Worm (Caenorhabditis elegans) whole organism, L1 larva: ENCODE data around the gene ZK355.2.
A peak's percentile ranks its signal among the peaks of the same experiment; 100 is the strongest.

Experiments
- C04F5.9 ChIP-seq: sonication (generic microtip); optimal IDR thresholded peaks from 2 replicates; lab custom pipeline; 2016; ENCODE audit warnings: missing genetic modification characterization, missing compliant biosample characterization
- C16A3.4 ChIP-seq: fragments of 150-350 bp; optimal IDR thresholded peaks from 2 replicates; lab custom pipeline; 2014; ENCODE audit warnings: missing biosample characterization, missing genetic modification characterization
- F16B12.6 ChIP-seq: fragments of 150-350 bp; optimal IDR thresholded peaks from 2 replicates; lab custom pipeline; 2014; ENCODE audit warnings: missing biosample characterization, missing genetic modification characterization
- aha-1 ChIP-seq: fragments of 150-350 bp; optimal IDR thresholded peaks from 2 replicates; lab custom pipeline; 2014; ENCODE audit warnings: missing biosample characterization, missing genetic modification characterization
- alr-1 ChIP-seq: fragments of 200-800 bp; sonication (Bioruptor generic); optimal IDR thresholded peaks from 2 replicates; lab custom pipeline; 2018; ENCODE audit warnings: borderline replicate concordance, mild to moderate bottlenecking, missing genetic modification characterization, missing compliant biosample characterization
- aly-2 ChIP-seq: fragments of 150-350 bp; optimal IDR thresholded peaks from 2 replicates; lab custom pipeline; 2014; ENCODE audit warnings: missing biosample characterization, missing genetic modification characterization
- ama-1 ChIP-seq: fragments of 150-350 bp; optimal IDR thresholded peaks from 2 replicates; lab custom pipeline; 2014
- blmp-1 ChIP-seq: fragments of 150-350 bp; optimal IDR thresholded peaks from 2 replicates; lab custom pipeline; 2014; ENCODE audit warnings: missing biosample characterization, missing genetic modification characterization
- ceh-63 ChIP-seq: fragments of 200-800 bp; sonication (Bioruptor generic); optimal IDR thresholded peaks from 2 replicates; lab custom pipeline; 2018; ENCODE audit warnings: mild to moderate bottlenecking, missing genetic modification characterization, missing compliant biosample characterization
- ceh-8 ChIP-seq: fragments of 200-800 bp; sonication (Bioruptor generic); optimal IDR thresholded peaks from 2 replicates; lab custom pipeline; 2018; ENCODE audit warnings: mild to moderate bottlenecking, missing genetic modification characterization, moderate library complexity, missing compliant biosample characterization
- ceh-88 ChIP-seq: fragments of 200-800 bp; sonication (Bioruptor generic); IDR thresholded peaks from 2 replicates; pipeline ENCODE4 v1.3.6; 2022; ENCODE audit warnings: missing genetic modification characterization, missing compliant biosample characterization
- ceh-90 ChIP-seq: sonication (generic microtip); optimal IDR thresholded peaks from 2 replicates; lab custom pipeline; 2016; ENCODE audit warnings: missing genetic modification characterization, missing compliant biosample characterization
- dpl-1 ChIP-seq, 3 experiments: fragments of 150-350 bp in 2 of 3; sonication (generic microtip) in 1 of 3; optimal IDR thresholded peaks; 2 replicates each; lab custom pipeline; 2014 to 2017; ENCODE audit warnings: missing biosample characterization in 3 of 3, missing genetic modification characterization in 3 of 3, missing genetic modification reagents in 3 of 3
- dsc-1 ChIP-seq: sonication (generic microtip); optimal IDR thresholded peaks from 2 replicates; lab custom pipeline; 2016; ENCODE audit warnings: mild to moderate bottlenecking, missing genetic modification characterization, missing compliant biosample characterization
- egl-13 ChIP-seq: sonication (generic microtip); optimal IDR thresholded peaks from 2 replicates; lab custom pipeline; 2016; ENCODE audit warnings: missing genotype, missing genetic modification reagents, missing genetic modification characterization, missing compliant biosample characterization
- elt-2 ChIP-seq: sonication (generic microtip); optimal IDR thresholded peaks from 2 replicates; lab custom pipeline; 2016; ENCODE audit warnings: missing genetic modification characterization, mild to moderate bottlenecking, inconsistent platforms, missing compliant biosample characterization, missing genetic modification reagents
- elt-3 ChIP-seq, 6 experiments: fragments of 150-350 bp in 1 of 6; sonication (generic microtip); optimal IDR thresholded peaks; 2 replicates each; lab custom pipeline; 2017 to 2018; ENCODE audit warnings: missing biosample characterization in 6 of 6, missing genetic modification characterization in 6 of 6, inconsistent platforms in 1 of 6
- ets-5 ChIP-seq: fragments of 200-800 bp; sonication (Bioruptor generic); IDR thresholded peaks from 2 replicates; pipeline ENCODE4 v1.3.6; 2022; ENCODE audit warnings: missing genetic modification characterization, missing compliant biosample characterization
- fkh-4 ChIP-seq: sonication (generic microtip); optimal IDR thresholded peaks from 2 replicates; lab custom pipeline; 2016; ENCODE audit warnings: missing compliant biosample characterization, missing genetic modification characterization, borderline replicate concordance
- fos-1 ChIP-seq: fragments of 150-350 bp; optimal IDR thresholded peaks from 2 replicates; lab custom pipeline; 2014; ENCODE audit warnings: missing biosample characterization, missing genetic modification characterization
- grh-1 ChIP-seq: fragments of 200-800 bp; sonication (Bioruptor generic); IDR thresholded peaks from 2 replicates; pipeline ENCODE4 v1.3.6; 2022; ENCODE audit warnings: missing genetic modification reagents, missing genetic modification characterization, missing compliant biosample characterization
- hlh-17 ChIP-seq: fragments of 200-800 bp; sonication (Bioruptor generic); optimal IDR thresholded peaks from 2 replicates; lab custom pipeline; 2018; ENCODE audit warnings: missing genetic modification characterization, mild to moderate bottlenecking, missing compliant biosample characterization, moderate library complexity, borderline replicate concordance
- hlh-4 ChIP-seq: sonication (generic microtip); optimal IDR thresholded peaks from 2 replicates; lab custom pipeline; 2016; ENCODE audit warnings: mild to moderate bottlenecking, missing genetic modification characterization, missing compliant biosample characterization
- isw-1 ChIP-seq: fragments of 200-800 bp; sonication (Bioruptor generic); IDR thresholded peaks from 2 replicates; pipeline ENCODE4 v1.3.6; 2022; ENCODE audit warnings: missing genetic modification characterization, missing compliant biosample characterization
- lin-14 ChIP-seq: fragments of 200-800 bp; sonication (Bioruptor generic); optimal IDR thresholded peaks from 2 replicates; lab custom pipeline; 2018; ENCODE audit warnings: mild to moderate bottlenecking, missing genetic modification characterization, moderate library complexity, missing compliant biosample characterization
- lin-15B ChIP-seq: fragments of 150-350 bp; sonication (generic microtip); optimal IDR thresholded peaks from 3 replicates; lab custom pipeline; 2014; ENCODE audit warnings: missing biosample characterization, missing genetic modification characterization
- lin-35 ChIP-seq, 2 experiments: fragments of 150-350 bp; optimal IDR thresholded peaks; 2 replicates each; lab custom pipeline; 2014; ENCODE audit warnings: missing biosample characterization in 2 of 2, missing genetic modification characterization in 2 of 2, missing genetic modification reagents in 2 of 2
- lin-39 ChIP-seq: fragments of 150-350 bp; optimal IDR thresholded peaks from 2 replicates; lab custom pipeline; 2014; ENCODE audit warnings: missing biosample characterization, missing genetic modification reagents, missing genetic modification characterization
- lsy-2 ChIP-seq, 2 experiments: fragments of 150-350 bp; optimal IDR thresholded peaks; 2 replicates each; lab custom pipeline; 2014; ENCODE audit warnings: missing biosample characterization in 2 of 2, missing genetic modification characterization in 2 of 2
- mep-1 ChIP-seq: fragments of 150-350 bp; optimal IDR thresholded peaks from 2 replicates; lab custom pipeline; 2014; ENCODE audit warnings: missing biosample characterization, missing genetic modification characterization
- nhr-11 ChIP-seq: fragments of 150-350 bp; optimal IDR thresholded peaks from 2 replicates; lab custom pipeline; 2014; ENCODE audit warnings: missing biosample characterization, missing genetic modification characterization
- nhr-12 ChIP-seq: sonication (generic microtip); optimal IDR thresholded peaks from 2 replicates; lab custom pipeline; 2017; ENCODE audit warnings: missing biosample characterization, missing genetic modification characterization
- nhr-19 ChIP-seq: fragments of 200-800 bp; sonication (Bioruptor generic); conservative IDR thresholded peaks from 2 replicates; pipeline ENCODE4 v1.3.6; 2022; ENCODE audit warnings: missing genetic modification characterization, missing compliant biosample characterization
- nhr-237 ChIP-seq: fragments of 150-350 bp; optimal IDR thresholded peaks from 2 replicates; lab custom pipeline; 2014; ENCODE audit warnings: missing biosample characterization, missing genetic modification characterization
- nhr-28 ChIP-seq: fragments of 150-350 bp; optimal IDR thresholded peaks from 2 replicates; lab custom pipeline; 2014; ENCODE audit warnings: missing biosample characterization, missing genetic modification characterization
- nhr-47 ChIP-seq: sonication (generic microtip); optimal IDR thresholded peaks from 2 replicates; lab custom pipeline; 2016; ENCODE audit warnings: mild to moderate bottlenecking, missing genetic modification characterization, moderate library complexity, missing compliant biosample characterization
- nhr-76 ChIP-seq: sonication (generic microtip); optimal IDR thresholded peaks from 2 replicates; lab custom pipeline; 2017; ENCODE audit warnings: missing biosample characterization, missing genetic modification characterization
- nhr-84 ChIP-seq: sonication (generic microtip); optimal IDR thresholded peaks from 2 replicates; lab custom pipeline; 2017; ENCODE audit warnings: missing biosample characterization, missing genetic modification characterization
- nhr-85 ChIP-seq: sonication (generic microtip); peaks from one replicate; lab custom pipeline; 2016; ENCODE audit warnings: missing genetic modification characterization, inconsistent platforms, missing compliant biosample characterization
- pag-3 ChIP-seq: sonication (generic microtip); optimal IDR thresholded peaks from 2 replicates; lab custom pipeline; 2017; ENCODE audit warnings: missing genetic modification characterization, mild to moderate bottlenecking, missing compliant biosample characterization, antibody characterized with exemption, borderline replicate concordance; ENCODE audit not compliant: insufficient read depth
- pax-3 ChIP-seq: fragments of 200-800 bp; sonication (Bioruptor generic); optimal IDR thresholded peaks from 2 replicates; lab custom pipeline; 2018; ENCODE audit warnings: mild to moderate bottlenecking, missing genetic modification characterization, moderate library complexity, missing compliant biosample characterization
- rnt-1 ChIP-seq: sonication (generic microtip); optimal IDR thresholded peaks from 2 replicates; lab custom pipeline; 2016; ENCODE audit warnings: mild to moderate bottlenecking, missing genetic modification characterization, moderate library complexity, missing compliant biosample characterization
- skn-1 ChIP-seq: fragments of 150-350 bp; optimal IDR thresholded peaks from 2 replicates; lab custom pipeline; 2014; ENCODE audit warnings: missing biosample characterization, missing genetic modification characterization
- snpc-4 ChIP-seq: fragments of 150-350 bp; optimal IDR thresholded peaks from 2 replicates; lab custom pipeline; 2014; ENCODE audit warnings: missing biosample characterization, missing genetic modification characterization
- snu-23 ChIP-seq: sonication (generic microtip); optimal IDR thresholded peaks from 2 replicates; lab custom pipeline; 2016; ENCODE audit warnings: missing genetic modification characterization, missing compliant biosample characterization
- sup-37 ChIP-seq: fragments of 200-800 bp; sonication (Bioruptor generic); optimal IDR thresholded peaks from 2 replicates; lab custom pipeline; 2018; ENCODE audit warnings: mild to moderate bottlenecking, missing genetic modification characterization, missing compliant biosample characterization
- tbx-2 ChIP-seq: sonication (generic microtip); optimal IDR thresholded peaks from 2 replicates; lab custom pipeline; 2016; ENCODE audit warnings: missing genetic modification characterization, missing compliant biosample characterization
- tlp-1 ChIP-seq: fragments of 150-350 bp; optimal IDR thresholded peaks from 2 replicates; lab custom pipeline; 2014; ENCODE audit warnings: missing biosample characterization, missing genetic modification characterization
- unc-130 ChIP-seq: fragments of 150-350 bp; optimal IDR thresholded peaks from 2 replicates; lab custom pipeline; 2017; ENCODE audit warnings: missing biosample characterization, missing genetic modification characterization, inconsistent platforms
- unc-86 ChIP-seq: sonication (generic microtip); optimal IDR thresholded peaks from 2 replicates; lab custom pipeline; 2016; ENCODE audit warnings: missing genetic modification characterization, missing compliant biosample characterization
- vab-15 ChIP-seq: sonication (generic microtip); optimal IDR thresholded peaks from 2 replicates; lab custom pipeline; 2017; ENCODE audit warnings: missing genotype, mild to moderate bottlenecking, missing genetic modification characterization, missing compliant biosample characterization
- xbp-1 ChIP-seq: sonication (generic microtip); optimal IDR thresholded peaks from 2 replicates; lab custom pipeline; 2016; ENCODE audit warnings: missing genetic modification characterization, missing compliant biosample characterization
- zag-1 ChIP-seq: fragments of 150-350 bp; optimal IDR thresholded peaks from 2 replicates; lab custom pipeline; 2014; ENCODE audit warnings: missing biosample characterization, missing genetic modification characterization

Gene ZK355.2

ce11 chrII:2975561-2976230, 52.0 kb downstream of the ZK355.2 start (continued):
- no peak for TF ChIP-seq ceh-63 (GFP tag; lab: Kevin White, UChicago)
- TF ChIP-seq elt-2 (tag; lab: Kevin White, UChicago) = peak; percentile 91
- peak; percentile 51 for TF ChIP-seq tlp-1 (tag; lab: Kevin White, UChicago)
- TF ChIP-seq F16B12.6 (tag; lab: Kevin White, UChicago) = no peak
- TF ChIP-seq nhr-84 (tag; lab: Kevin White, UChicago) = no peak
- TF ChIP-seq nhr-47 (tag; lab: Kevin White, UChicago) = no peak
- TF ChIP-seq aly-2 = no peak
- TF ChIP-seq dpl-1 (GFP tag; optimal IDR thresholded peaks at IDR 0.05; lab: Kevin White, UChicago) = no peak
- no peak for TF ChIP-seq egl-13 (tag; lab: Kevin White, UChicago)
- TF ChIP-seq nhr-28 (tag; lab: Kevin White, UChicago) = no peak
- TF ChIP-seq C16A3.4 (tag; lab: Kevin White, UChicago) = no peak
- TF ChIP-seq nhr-85 (tag; lab: Kevin White, UChicago) = peak; percentile 87
- peak; percentile 83 for TF ChIP-seq grh-1 (GFP tag; lab: Robert Waterston, UW)
- TF ChIP-seq C04F5.9 = no peak
- TF ChIP-seq sup-37 = no peak
- TF ChIP-seq snpc-4 (tag; lab: Kevin White, UChicago) = no peak
- peak; percentile 30 for TF ChIP-seq skn-1
- no peak for TF ChIP-seq pax-3 (tag; lab: Kevin White, UChicago)
- no peak for TF ChIP-seq unc-86
- peak in 1 of 2 experiments; percentile 16 for TF ChIP-seq lsy-2 (tag; optimal IDR thresholded peaks at IDR 0.05; lab: Kevin White, UChicago)
- peak; percentile 49 for TF ChIP-seq blmp-1 (tag; lab: Kevin White, UChicago)
- TF ChIP-seq lin-14 (GFP tag; lab: Kevin White, UChicago) = peak; percentile 48
- TF ChIP-seq alr-1 (tag; lab: Kevin White, UChicago) = no peak
- no peak for TF ChIP-seq hlh-4
- TF ChIP-seq vab-15 = no peak
- TF ChIP-seq fos-1 (tag; lab: Kevin White, UChicago) = no peak
- TF ChIP-seq snu-23 (GFP tag; lab: Kevin White, UChicago) = peak; percentile 43
- TF ChIP-seq aha-1 (tag; lab: Kevin White, UChicago) = no peak
- TF ChIP-seq ceh-90 (tag; lab: Kevin White, UChicago) = no peak
- TF ChIP-seq zag-1 = no peak
- no peak for TF ChIP-seq lin-39
- no peak for TF ChIP-seq nhr-12 (tag; lab: Kevin White, UChicago)
- TF ChIP-seq ceh-88 = no peak
- TF ChIP-seq lin-35 (GFP tag; optimal IDR thresholded peaks at IDR 0.05; lab: Kevin White, UChicago) = peak in 1 of 2 experiments; percentile 38
- TF ChIP-seq nhr-19 (GFP tag; lab: Robert Waterston, UW) = no peak; the same call in 1 of the 2 replicates
- TF ChIP-seq nhr-11 (tag; lab: Kevin White, UChicago) = no peak
- no peak for TF ChIP-seq nhr-237 (tag; lab: Kevin White, UChicago)
- peak; percentile 14 for TF ChIP-seq mep-1 (tag; lab: Kevin White, UChicago)
- TF ChIP-seq hlh-17 (GFP tag; lab: Kevin White, UChicago) = no peak
- no peak for TF ChIP-seq tbx-2 (tag; lab: Kevin White, UChicago)
- no peak for TF ChIP-seq ceh-8 (GFP tag; lab: Kevin White, UChicago)
- TF ChIP-seq nhr-76 (tag; lab: Kevin White, UChicago) = no peak
- no peak for TF ChIP-seq unc-130 (tag; lab: Kevin White, UChicago)
- peak in 2 of 6 experiments; percentile 25 to 42 for TF ChIP-seq elt-3 (tag; optimal IDR thresholded peaks at IDR 0.05; lab: Kevin White, UChicago)
- no peak for TF ChIP-seq lin-15B (tag; lab: Kevin White, UChicago)
- no peak for TF ChIP-seq pag-3 (tag; lab: Kevin White, UChicago)
- no peak for TF ChIP-seq ama-1
- no peak for TF ChIP-seq rnt-1 (tag; lab: Kevin White, UChicago)
- no peak for TF ChIP-seq xbp-1 (tag; lab: Kevin White, UChicago)
- TF ChIP-seq isw-1 = no peak
- TF ChIP-seq fkh-4 (tag; lab: Kevin White, UChicago) = no peak
- TF ChIP-seq ets-5 (GFP tag; lab: Robert Waterston, UW) = no peak
- TF ChIP-seq dsc-1 (tag; lab: Kevin White, UChicago) = no peak
